Fruit fly (Drosophila melanogaster) Kc167 (cell line): ENCODE data around the gene Pdxk.

Experiments
- Myc ChIP-seq: fragments of >200 bp; optimal IDR thresholded peaks from 2 replicates; lab custom pipeline; 2017; ENCODE audit warnings: missing external identifiers
- Sin3A ChIP-seq: fragments of >200 bp; optimal IDR thresholded peaks from 2 replicates; lab custom pipeline; 2018; ENCODE audit warnings: missing external identifiers
- h ChIP-seq: fragments of >200 bp; optimal IDR thresholded peaks from 3 replicates; lab custom pipeline; 2018; ENCODE audit warnings: missing external identifiers
- insv ChIP-seq: fragments of >200 bp; optimal IDR thresholded peaks from 3 replicates; lab custom pipeline; 2018; ENCODE audit warnings: missing external identifiers
- psq ChIP-seq: fragments of >200 bp; optimal IDR thresholded peaks from 2 replicates; lab custom pipeline; 2017; ENCODE audit warnings: missing external identifiers
- ttk ChIP-seq: sonication (Bioruptor generic); optimal IDR thresholded peaks from 2 replicates; lab custom pipeline; 2017; ENCODE audit warnings: missing external identifiers

Gene Pdxk

dm6 chr3L:9410030-9410589, 50.0 kb downstream of the Pdxk start:
- no peak for TF ChIP-seq Sin3A
- TF ChIP-seq insv (lab: Kevin White, UChicago) = no peak
- TF ChIP-seq psq (lab: Kevin White, UChicago) = no peak
- no peak for TF ChIP-seq ttk (lab: Kevin White, UChicago)
- no peak for TF ChIP-seq h (lab: Kevin White, UChicago)
- TF ChIP-seq Myc (lab: Kevin White, UChicago) = no peak

- TF ChIP-seq Sin3A (no peak), insv (lab: Kevin White, UChicago) (no peak), Myc (lab: Kevin White, UChicago) (no peak), h (lab: Kevin White, UChicago) (no peak), ttk (lab: Kevin White, UChicago) (no peak), psq (lab: Kevin White, UChicago) (no peak)
Observed at dm6 chr3L:9410754-9411423, 50.8 kb downstream of the Pdxk start, which contains the start of the genes CG4022 and Cpsf5. Gene CG4022, minus strand, starts transcription at chr3L:9410832. Gene Cpsf5, plus strand, starts transcription at chr3L:9411038.
